Worm (Caenorhabditis elegans) whole organism, young adult: ENCODE measurements around the gene srw-41.

Source experiments
- K12H6.12 ChIP-seq: fragments of 200-800 bp; sonication (Bioruptor generic); optimal IDR thresholded peaks from 2 replicates; lab custom pipeline; 2018; ENCODE audit warnings: mild to moderate bottlenecking, missing genetic modification characterization, missing compliant biosample characterization
- cebp-1 ChIP-seq, 2 experiments: fragments of 200-800 bp in 1 of 2; sonication (Bioruptor generic) in 1 of 2; sonication (generic microtip) in 1 of 2; IDR thresholded peaks in 1 of 2; optimal IDR thresholded peaks in 1 of 2; 2 replicates each; pipeline versions ENCODE4 v1.3.6 to Lab custom; 2017 to 2022; ENCODE audit warnings: missing compliant biosample characterization in 2 of 2, missing genetic modification characterization in 2 of 2, mild to moderate bottlenecking in 1 of 2, missing genetic modification reagents in 1 of 2, moderate library complexity in 1 of 2
- let-607 ChIP-seq, 2 experiments: fragments of 200-800 bp in 1 of 2; sonication (Bioruptor generic) in 1 of 2; sonication (generic microtip) in 1 of 2; optimal IDR thresholded peaks; 2 replicates each; lab custom pipeline; 2016 to 2018; ENCODE audit warnings: mild to moderate bottlenecking in 2 of 2, missing compliant biosample characterization in 2 of 2, missing genetic modification characterization in 2 of 2, moderate library complexity in 2 of 2, missing genotype in 1 of 2
- lin-54 ChIP-seq: fragments of 200-800 bp; sonication (Bioruptor generic); optimal IDR thresholded peaks from 2 replicates; lab custom pipeline; 2018; ENCODE audit warnings: mild to moderate bottlenecking, missing genetic modification characterization, missing compliant biosample characterization
- pbrm-1 ChIP-seq: fragments of 200-800 bp; sonication (Bioruptor generic); IDR thresholded peaks from 2 replicates; pipeline ENCODE4 v1.3.6; 2022; ENCODE audit warnings: missing genetic modification reagents, missing genetic modification characterization, missing compliant biosample characterization
- unc-62 ChIP-seq: fragments of 150-350 bp; optimal IDR thresholded peaks from 2 replicates; lab custom pipeline; 2014; ENCODE audit warnings: missing biosample characterization, missing genetic modification reagents, missing genetic modification characterization

DNA sequence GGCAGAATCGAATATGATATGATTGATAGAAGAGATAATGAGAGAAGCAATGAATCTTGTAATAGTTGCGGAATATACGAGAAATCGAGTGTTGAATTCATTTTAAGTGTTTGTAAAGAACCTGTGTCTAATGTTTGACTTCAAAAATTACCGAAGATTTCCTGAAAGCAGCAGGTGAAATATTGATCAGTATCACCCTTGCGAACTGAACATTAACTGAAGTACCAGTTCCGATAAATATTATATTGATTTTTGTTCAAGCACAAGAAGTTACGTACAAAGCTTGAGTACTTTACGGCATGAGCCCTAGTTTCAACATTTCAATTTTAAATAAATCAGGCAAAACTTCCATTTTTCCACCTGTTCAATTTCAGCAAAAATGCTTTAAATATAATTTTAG lies 18.0 kb upstream of the srw-41 start, which contains the start of gene srz-103:
- TF ChIP-seq pbrm-1 (no peak), cebp-1 (GFP tag; IDR thresholded peaks at IDR 0.05; lab: Robert Waterston, UW) (no peak), cebp-1 (tag; optimal IDR thresholded peaks at IDR 0.05; lab: Kevin White, UChicago) (no peak), unc-62 (GFP tag; lab: Kevin White, UChicago) (no peak), let-607 (tag; optimal IDR thresholded peaks at IDR 0.05; lab: Kevin White, UChicago) (no peak), lin-54 (GFP tag; lab: Kevin White, UChicago) (no peak), K12H6.12 (tag; lab: Kevin White, UChicago) (no peak)
